Worm (Caenorhabditis elegans) whole organism, young adult: ENCODE measurements around the gene F47B7.3.
A peak's percentile ranks its signal among the peaks of the same experiment; 100 is the strongest.

ENCODE experiments used
- C06A6.2 ChIP-seq: fragments of 200-800 bp; sonication (Bioruptor generic); conservative IDR thresholded peaks from 2 replicates; pipeline ENCODE4 v1.3.6; 2022; ENCODE audit warnings: missing genetic modification characterization, missing compliant biosample characterization
- C17E4.6 ChIP-seq: fragments of 200-800 bp; sonication (Bioruptor generic); IDR thresholded peaks from 2 replicates; pipeline ENCODE4 v1.3.6; 2022; ENCODE audit warnings: missing genetic modification reagents, missing genetic modification characterization, missing compliant biosample characterization
- F37B4.10 ChIP-seq: fragments of 200-800 bp; sonication (Bioruptor generic); IDR thresholded peaks from 2 replicates; pipeline ENCODE4 v1.3.6; 2022; ENCODE audit warnings: missing genetic modification characterization, missing compliant biosample characterization
- F39B2.1 ChIP-seq: fragments of 200-800 bp; sonication (Bioruptor generic); IDR thresholded peaks from 2 replicates; pipeline ENCODE4 v1.3.6; 2022; ENCODE audit warnings: missing genetic modification reagents, missing genetic modification characterization, missing compliant biosample characterization
- F55B11.4 ChIP-seq: sonication (generic microtip); optimal IDR thresholded peaks from 2 replicates; lab custom pipeline; 2016; ENCODE audit warnings: missing compliant biosample characterization, missing genetic modification characterization, borderline replicate concordance; ENCODE audit not compliant: insufficient read depth
- Y53G8AR.9 ChIP-seq: fragments of 200-800 bp; sonication (Bioruptor generic); conservative IDR thresholded peaks from 2 replicates; pipeline ENCODE4 v1.3.6; 2022; ENCODE audit warnings: missing genetic modification reagents, missing genetic modification characterization, missing compliant biosample characterization
- Y67H2A.10 ChIP-seq: fragments of 200-800 bp; sonication (Bioruptor generic); conservative IDR thresholded peaks from 2 replicates; pipeline ENCODE4 v1.3.6; 2022; ENCODE audit warnings: missing genetic modification reagents, missing genetic modification characterization, missing compliant biosample characterization
- aptf-2 ChIP-seq: fragments of 200-800 bp; sonication (Bioruptor generic); conservative IDR thresholded peaks from 2 replicates; pipeline ENCODE4 v1.3.6; 2022; ENCODE audit warnings: missing genetic modification reagents, missing genetic modification characterization, missing compliant biosample characterization
- aptf-3 ChIP-seq: fragments of 200-800 bp; sonication (Bioruptor generic); IDR thresholded peaks from 2 replicates; pipeline ENCODE4 v1.3.6; 2022; ENCODE audit warnings: missing genetic modification characterization, missing compliant biosample characterization
- atf-7 ChIP-seq: sonication (generic microtip); optimal IDR thresholded peaks from 2 replicates; lab custom pipeline; 2017; ENCODE audit warnings: mild to moderate bottlenecking, missing genetic modification characterization, missing compliant biosample characterization
- attf-3 ChIP-seq: fragments of 200-800 bp; sonication (Bioruptor generic); conservative IDR thresholded peaks from 2 replicates; pipeline ENCODE4 v1.3.6; 2022; ENCODE audit warnings: missing genetic modification reagents, missing genetic modification characterization, missing compliant biosample characterization
- attf-6 ChIP-seq: fragments of 200-800 bp; sonication (Bioruptor generic); IDR thresholded peaks from 2 replicates; pipeline ENCODE4 v1.3.6; 2022; ENCODE audit warnings: missing genetic modification reagents, missing genetic modification characterization, missing compliant biosample characterization
- ceh-79 ChIP-seq: sonication (generic microtip); optimal IDR thresholded peaks from 2 replicates; lab custom pipeline; 2017; ENCODE audit warnings: mild to moderate bottlenecking, missing genetic modification characterization, missing compliant biosample characterization
- dpl-1 ChIP-seq: fragments of 150-350 bp; optimal IDR thresholded peaks from 2 replicates; lab custom pipeline; 2014; ENCODE audit warnings: missing biosample characterization, missing genetic modification reagents, missing genetic modification characterization
- egl-44 ChIP-seq: fragments of 200-800 bp; sonication (Bioruptor generic); IDR thresholded peaks from 2 replicates; pipeline ENCODE4 v1.3.6; 2022; ENCODE audit warnings: missing genetic modification reagents, missing genetic modification characterization, missing compliant biosample characterization
- ekl-4 ChIP-seq: fragments of 200-800 bp; sonication (Bioruptor generic); IDR thresholded peaks from 2 replicates; pipeline ENCODE4 v1.3.6; 2022; ENCODE audit warnings: missing genetic modification reagents, missing genetic modification characterization, missing compliant biosample characterization
- hlh-12 ChIP-seq: sonication (generic microtip); optimal IDR thresholded peaks from 2 replicates; lab custom pipeline; 2016; ENCODE audit warnings: missing genetic modification characterization, missing compliant biosample characterization
- hmg-1.2 ChIP-seq: fragments of 200-800 bp; sonication (Bioruptor generic); IDR thresholded peaks from 2 replicates; pipeline ENCODE4 v1.3.6; 2022; ENCODE audit warnings: missing genetic modification reagents, missing genetic modification characterization, missing compliant biosample characterization
- let-607 ChIP-seq, 2 experiments: fragments of 200-800 bp in 1 of 2; sonication (Bioruptor generic) in 1 of 2; sonication (generic microtip) in 1 of 2; optimal IDR thresholded peaks; 2 replicates each; lab custom pipeline; 2016 to 2018; ENCODE audit warnings: mild to moderate bottlenecking in 2 of 2, missing compliant biosample characterization in 2 of 2, missing genetic modification characterization in 2 of 2, moderate library complexity in 2 of 2, missing genotype in 1 of 2
- lin-26 ChIP-seq: fragments of 200-800 bp; sonication (Bioruptor generic); IDR thresholded peaks from 2 replicates; pipeline ENCODE4 v1.3.6; 2022; ENCODE audit warnings: missing genetic modification reagents, missing genetic modification characterization, missing compliant biosample characterization
- lir-1 ChIP-seq: fragments of 200-800 bp; sonication (Bioruptor generic); conservative IDR thresholded peaks from 2 replicates; pipeline ENCODE4 v1.3.6; 2022; ENCODE audit warnings: missing genetic modification reagents, missing genetic modification characterization, missing compliant biosample characterization
- madf-3 ChIP-seq: fragments of 200-800 bp; sonication (Bioruptor generic); IDR thresholded peaks from 2 replicates; pipeline ENCODE4 v1.3.6; 2022; ENCODE audit warnings: missing genetic modification reagents, missing genetic modification characterization, missing compliant biosample characterization
- mxl-1 ChIP-seq: sonication (generic microtip); optimal IDR thresholded peaks from 2 replicates; lab custom pipeline; 2016; ENCODE audit warnings: missing genetic modification characterization, missing compliant biosample characterization
- nhr-179 ChIP-seq: sonication (generic microtip); optimal IDR thresholded peaks from 2 replicates; lab custom pipeline; 2016; ENCODE audit warnings: mild to moderate bottlenecking, missing genetic modification characterization, missing compliant biosample characterization
- nhr-90 ChIP-seq: sonication (generic microtip); optimal IDR thresholded peaks from 2 replicates; lab custom pipeline; 2016; ENCODE audit warnings: missing genotype, mild to moderate bottlenecking, missing genetic modification characterization, missing compliant biosample characterization
- pha-4 ChIP-seq: fragments of 150-350 bp; sonication (generic microtip); optimal IDR thresholded peaks from 2 replicates; lab custom pipeline; 2014; ENCODE audit warnings: missing biosample characterization, missing genetic modification reagents, missing genetic modification characterization
- sea-2 ChIP-seq: fragments of 200-800 bp; sonication (Bioruptor generic); IDR thresholded peaks from 2 replicates; pipeline ENCODE4 v1.3.6; 2022; ENCODE audit warnings: missing genetic modification characterization, missing compliant biosample characterization
- snpc-1.3 ChIP-seq: sonication (generic microtip); optimal IDR thresholded peaks from 2 replicates; lab custom pipeline; 2017; ENCODE audit warnings: missing genetic modification characterization, mild to moderate bottlenecking, missing compliant biosample characterization, antibody characterized with exemption, moderate library complexity, missing genotype, missing genetic modification reagents; ENCODE audit not compliant: insufficient read depth
- tlf-1 ChIP-seq: fragments of 200-800 bp; sonication (Bioruptor generic); optimal IDR thresholded peaks from 2 replicates; lab custom pipeline; 2018; ENCODE audit warnings: mild to moderate bottlenecking, missing genetic modification characterization, missing compliant biosample characterization
- zfh-2 ChIP-seq: fragments of 200-800 bp; sonication (Bioruptor generic); conservative IDR thresholded peaks from 2 replicates; pipeline ENCODE4 v1.3.6; 2022; ENCODE audit warnings: missing genetic modification reagents, missing genetic modification characterization, missing compliant biosample characterization
- zim-3 ChIP-seq: sonication (generic microtip); optimal IDR thresholded peaks from 2 replicates; lab custom pipeline; 2017; ENCODE audit warnings: mild to moderate bottlenecking, missing genetic modification characterization, moderate library complexity, missing compliant biosample characterization
- ztf-3 ChIP-seq: fragments of 200-800 bp; sonication (Bioruptor generic); optimal IDR thresholded peaks from 2 replicates; lab custom pipeline; 2018; ENCODE audit warnings: mild to moderate bottlenecking, missing genetic modification characterization, missing compliant biosample characterization
- ztf-6 ChIP-seq: fragments of 200-800 bp; sonication (Bioruptor generic); IDR thresholded peaks from 2 replicates; pipeline ENCODE4 v1.3.6; 2022; ENCODE audit warnings: missing genetic modification reagents, missing genetic modification characterization, missing compliant biosample characterization

Gene F47B7.3

DNA sequence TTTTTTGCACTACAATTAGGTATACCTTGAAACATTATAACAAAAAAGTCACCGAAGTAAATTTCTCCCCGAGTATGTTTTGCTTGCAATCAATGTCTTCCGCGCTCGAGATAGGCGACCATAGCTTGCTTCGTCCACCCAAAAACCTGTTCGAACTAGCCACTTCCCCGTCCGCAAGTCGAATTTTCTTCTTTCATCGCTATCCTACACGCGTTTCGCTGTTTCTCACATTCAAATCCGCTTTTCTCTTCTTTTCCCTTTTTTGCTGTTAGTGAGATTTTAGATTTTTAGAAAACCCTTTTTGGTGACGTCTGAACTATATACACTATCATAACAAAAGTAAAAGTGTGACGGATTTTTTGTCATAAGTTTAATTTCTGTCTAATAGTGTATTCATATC, 9.0 kb upstream of the F47B7.3 start:
- TF ChIP-seq aptf-2 (GFP tag; lab: Robert Waterston, UW) (no peak), lin-26 (GFP tag; lab: Robert Waterston, UW) (no peak), aptf-3 (GFP tag; lab: Robert Waterston, UW) (no peak), mxl-1 (tag; lab: Kevin White, UChicago) (no peak), F39B2.1 (no peak), lir-1 (GFP tag; lab: Robert Waterston, UW) (no peak), zim-3 (no peak), C06A6.2 (no peak), nhr-90 (no peak), hmg-1.2 (GFP tag; lab: Robert Waterston, UW) (no peak), pha-4 (tag; lab: Kevin White, UChicago) (no peak)

- TF ChIP-seq let-607 (tag; optimal IDR thresholded peaks at IDR 0.05; lab: Kevin White, UChicago) (peak; percentile 85 to 91), snpc-1.3 (no peak)
These were observed 8.2 kb upstream of the F47B7.3 start, which contains the start of gene F47B7.2 for ce11 chrX:3772405-3772804. Gene F47B7.2, plus strand, starts transcription at chrX:3772762.

DNA sequence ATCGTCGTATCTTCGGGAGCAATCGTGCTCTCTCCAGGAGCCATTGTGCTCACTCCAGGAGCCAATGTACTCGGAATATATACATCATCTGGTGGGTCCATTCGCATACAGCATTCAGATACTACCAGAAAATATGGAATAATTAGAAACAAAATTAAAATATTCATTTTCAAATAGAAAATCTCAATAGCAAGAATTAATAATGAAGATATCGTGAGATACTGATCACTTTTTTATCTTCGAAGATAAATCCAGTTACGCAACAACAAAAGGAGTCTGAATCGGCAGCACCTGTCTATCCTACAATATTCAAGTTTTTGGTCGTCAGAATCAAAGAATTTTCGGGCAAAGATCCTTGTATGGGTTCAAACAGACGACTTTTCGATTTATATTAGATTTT, 4.5 kb upstream of the F47B7.3 start, which contains the start of gene F47B7.5:
F47B7.5 (minus strand) TSS at position 101 of the 400 bp plus-strand sequence.
- no peak for TF ChIP-seq nhr-179

DNA sequence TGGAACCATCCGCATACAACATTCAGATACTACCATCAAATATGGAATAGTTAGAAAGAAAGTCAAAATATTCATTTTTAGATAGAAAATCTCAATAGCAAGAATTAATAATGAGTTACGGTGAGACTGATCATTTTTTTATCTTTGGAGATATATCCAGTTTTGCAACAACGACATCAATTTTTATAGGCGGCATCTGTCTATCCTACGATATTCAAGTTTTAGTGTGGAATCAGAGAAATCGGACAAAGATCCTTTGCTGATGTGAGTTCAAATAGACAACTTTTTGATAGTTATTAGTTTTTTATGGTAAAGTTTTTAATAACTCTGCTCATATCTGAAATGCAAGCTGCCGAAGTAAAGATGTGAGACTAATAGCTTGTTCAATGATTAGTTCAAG, 2.4 kb upstream of the F47B7.3 start, which contains the start of gene F47B7.4:
F47B7.4 (minus strand) TSS at position 101 of the 400 bp plus-strand sequence.
- TF ChIP-seq dpl-1 (no peak), ztf-3 (GFP tag; lab: Kevin White, UChicago) (no peak)

ce11 chrX:3762410-3762809, 1.8 kb downstream of the F47B7.3 start, which contains the start of gene T14G12.11:
Gene T14G12.11, minus strand, starts transcription at chrX:3762547.
- TF ChIP-seq C06A6.2 (no peak), egl-44 (GFP tag; lab: Robert Waterston, UW) (no peak), Y67H2A.10 (GFP tag; lab: Robert Waterston, UW) (no peak), F37B4.10 (GFP tag; lab: Robert Waterston, UW) (no peak), F55B11.4 (tag; lab: Kevin White, UChicago) (no peak), Y53G8AR.9 (GFP tag; lab: Robert Waterston, UW) (no peak), zim-3 (no peak), attf-3 (GFP tag; lab: Robert Waterston, UW) (no peak), hlh-12 (tag; lab: Kevin White, UChicago) (no peak), ceh-79 (tag; lab: Kevin White, UChicago) (no peak), hmg-1.2 (GFP tag; lab: Robert Waterston, UW) (no peak), aptf-3 (GFP tag; lab: Robert Waterston, UW) (no peak), ztf-6 (GFP tag; lab: Robert Waterston, UW) (no peak), attf-6 (GFP tag; lab: Robert Waterston, UW) (no peak), aptf-2 (GFP tag; lab: Robert Waterston, UW) (no peak)

ce11 chrX:3759820-3760219, 4.4 kb downstream of the F47B7.3 start:
- no peak for TF ChIP-seq tlf-1 (GFP tag; lab: Kevin White, UChicago)
- TF ChIP-seq egl-44 (GFP tag; lab: Robert Waterston, UW) = peak; percentile 64; the same call in 1 of the 2 replicates
- TF ChIP-seq madf-3 = 0 out of 2 replicates have a peak, but pooled peaks have one; percentile 44
- TF ChIP-seq pha-4 (tag; lab: Kevin White, UChicago) = no peak
- no peak for TF ChIP-seq C17E4.6 (GFP tag; lab: Robert Waterston, UW)
- 0 out of 2 replicates have a peak, but pooled peaks have one; percentile 18 for TF ChIP-seq ekl-4
- no peak for TF ChIP-seq atf-7 (tag; lab: Kevin White, UChicago)
- peak; percentile 37; the same call in 1 of the 2 replicates for TF ChIP-seq zfh-2 (GFP tag; lab: Robert Waterston, UW)
- 0 out of 2 replicates have a peak, but pooled peaks have one; percentile 42 for TF ChIP-seq sea-2 (GFP tag; lab: Robert Waterston, UW)
